Worm (Caenorhabditis elegans): ENCODE measurements around the gene srh-185.

- TF ChIP-seq dpl-1 (GFP tag; optimal IDR thresholded peaks at IDR 0.05), result no peak
- no peak for TF ChIP-seq aha-1 (tag; optimal IDR thresholded peaks at IDR 0.05)
- no peak for TF ChIP-seq ztf-4 (tag; optimal IDR thresholded peaks at IDR 0.05)
- TF ChIP-seq mep-1 (tag; optimal IDR thresholded peaks at IDR 0.05), result no peak
- TF ChIP-seq jun-1 (tag; optimal IDR thresholded peaks at IDR 0.05), result no peak
- no peak for TF ChIP-seq mdl-1 (tag; optimal IDR thresholded peaks at IDR 0.05)
- TF ChIP-seq snpc-4 (tag; optimal IDR thresholded peaks at IDR 0.05), result no peak
- TF ChIP-seq ceh-90 (tag; optimal IDR thresholded peaks at IDR 0.05), result no peak
- no peak for TF ChIP-seq lin-15B (tag; optimal IDR thresholded peaks at IDR 0.05)
- no peak for TF ChIP-seq tbx-2 (tag; optimal IDR thresholded peaks at IDR 0.05)
- TF ChIP-seq lsy-2 (tag; optimal IDR thresholded peaks at IDR 0.05), result no peak
- TF ChIP-seq nhr-90 (tag; optimal IDR thresholded peaks at IDR 0.05; ENCODE audit: poor library complexity), result no peak
These were observed 44.7 kb upstream of the srh-185 start, which contains the start of gene irld-12 for ce11 chrV:3021306-3021705.
